Worm (Caenorhabditis elegans) whole organism, L1 larva: Measurements from ENCODE around the gene sru-2.

ENCODE experiments used
- ama-1 ChIP-seq: fragments of 150-350 bp; optimal IDR thresholded peaks from 2 replicates; lab custom pipeline; 2014
- blmp-1 ChIP-seq: fragments of 150-350 bp; optimal IDR thresholded peaks from 2 replicates; lab custom pipeline; 2014; ENCODE audit warnings: missing biosample characterization, missing genetic modification characterization
- ceh-8 ChIP-seq: fragments of 200-800 bp; sonication (Bioruptor generic); optimal IDR thresholded peaks from 2 replicates; lab custom pipeline; 2018; ENCODE audit warnings: mild to moderate bottlenecking, missing genetic modification characterization, moderate library complexity, missing compliant biosample characterization
- ceh-88 ChIP-seq: fragments of 200-800 bp; sonication (Bioruptor generic); IDR thresholded peaks from 2 replicates; pipeline ENCODE4 v1.3.6; 2022; ENCODE audit warnings: missing genetic modification characterization, missing compliant biosample characterization
- dpl-1 ChIP-seq, 3 experiments: fragments of 150-350 bp in 2 of 3; sonication (generic microtip) in 1 of 3; optimal IDR thresholded peaks; 2 replicates each; lab custom pipeline; 2014 to 2017; ENCODE audit warnings: missing biosample characterization in 3 of 3, missing genetic modification characterization in 3 of 3, missing genetic modification reagents in 3 of 3
- efl-1 ChIP-seq, 4 experiments: fragments of 150-350 bp; optimal IDR thresholded peaks in 3 of 4; peaks in 1 of 4; 1 replicate in 1 of 4; 2 replicates in 3 of 4; lab custom pipeline; 2014; ENCODE audit warnings: missing biosample characterization in 2 of 4, missing genetic modification characterization in 2 of 4, missing genetic modification reagents in 2 of 4
- egl-27 ChIP-seq, 2 experiments: fragments of 150-350 bp in 1 of 2; sonication (generic microtip); optimal IDR thresholded peaks; 3 replicates each; lab custom pipeline; 2017 to 2018; ENCODE audit warnings: missing biosample characterization in 2 of 2, missing genetic modification characterization in 2 of 2, missing genetic modification reagents in 2 of 2
- elt-3 ChIP-seq, 6 experiments: fragments of 150-350 bp in 1 of 6; sonication (generic microtip); optimal IDR thresholded peaks; 2 replicates each; lab custom pipeline; 2017 to 2018; ENCODE audit warnings: missing biosample characterization in 6 of 6, missing genetic modification characterization in 6 of 6, inconsistent platforms in 1 of 6
- ets-5 ChIP-seq: fragments of 200-800 bp; sonication (Bioruptor generic); IDR thresholded peaks from 2 replicates; pipeline ENCODE4 v1.3.6; 2022; ENCODE audit warnings: missing genetic modification characterization, missing compliant biosample characterization
- fkh-8 ChIP-seq: sonication (generic microtip); optimal IDR thresholded peaks from 2 replicates; lab custom pipeline; 2016; ENCODE audit warnings: mild to moderate bottlenecking, missing genetic modification characterization, missing compliant biosample characterization
- grh-1 ChIP-seq: fragments of 200-800 bp; sonication (Bioruptor generic); IDR thresholded peaks from 2 replicates; pipeline ENCODE4 v1.3.6; 2022; ENCODE audit warnings: missing genetic modification reagents, missing genetic modification characterization, missing compliant biosample characterization
- hlh-17 ChIP-seq: fragments of 200-800 bp; sonication (Bioruptor generic); optimal IDR thresholded peaks from 2 replicates; lab custom pipeline; 2018; ENCODE audit warnings: missing genetic modification characterization, mild to moderate bottlenecking, missing compliant biosample characterization, moderate library complexity, borderline replicate concordance
- hpl-2 ChIP-seq: fragments of 150-350 bp; optimal IDR thresholded peaks from 2 replicates; lab custom pipeline; 2014; ENCODE audit warnings: missing biosample characterization, missing genetic modification reagents, missing genetic modification characterization
- jun-1 ChIP-seq: fragments of 150-350 bp; optimal IDR thresholded peaks from 2 replicates; lab custom pipeline; 2014; ENCODE audit warnings: missing biosample characterization, missing genetic modification reagents, missing genetic modification characterization
- lin-14 ChIP-seq: fragments of 200-800 bp; sonication (Bioruptor generic); optimal IDR thresholded peaks from 2 replicates; lab custom pipeline; 2018; ENCODE audit warnings: mild to moderate bottlenecking, missing genetic modification characterization, moderate library complexity, missing compliant biosample characterization
- lin-35 ChIP-seq, 2 experiments: fragments of 150-350 bp; optimal IDR thresholded peaks; 2 replicates each; lab custom pipeline; 2014; ENCODE audit warnings: missing biosample characterization in 2 of 2, missing genetic modification characterization in 2 of 2, missing genetic modification reagents in 2 of 2
- lin-39 ChIP-seq: fragments of 150-350 bp; optimal IDR thresholded peaks from 2 replicates; lab custom pipeline; 2014; ENCODE audit warnings: missing biosample characterization, missing genetic modification reagents, missing genetic modification characterization
- lir-3 ChIP-seq: sonication (generic microtip); optimal IDR thresholded peaks from 2 replicates; lab custom pipeline; 2016; ENCODE audit warnings: mild to moderate bottlenecking, missing genetic modification characterization, moderate library complexity, missing compliant biosample characterization; ENCODE audit not compliant: poor library complexity
- lsy-2 ChIP-seq, 2 experiments: fragments of 150-350 bp; optimal IDR thresholded peaks; 2 replicates each; lab custom pipeline; 2014; ENCODE audit warnings: missing biosample characterization in 2 of 2, missing genetic modification characterization in 2 of 2
- mab-9 ChIP-seq: fragments of 200-800 bp; sonication (Bioruptor generic); IDR thresholded peaks from 2 replicates; pipeline ENCODE4 v1.3.6; 2022; ENCODE audit warnings: missing genetic modification reagents, missing genetic modification characterization, missing compliant biosample characterization
- nhr-11 ChIP-seq: fragments of 150-350 bp; optimal IDR thresholded peaks from 2 replicates; lab custom pipeline; 2014; ENCODE audit warnings: missing biosample characterization, missing genetic modification characterization
- nhr-19 ChIP-seq: fragments of 200-800 bp; sonication (Bioruptor generic); conservative IDR thresholded peaks from 2 replicates; pipeline ENCODE4 v1.3.6; 2022; ENCODE audit warnings: missing genetic modification characterization, missing compliant biosample characterization
- nhr-20 ChIP-seq: sonication (generic microtip); optimal IDR thresholded peaks from 2 replicates; lab custom pipeline; 2016; ENCODE audit warnings: mild to moderate bottlenecking, missing genetic modification characterization, missing compliant biosample characterization
- nhr-237 ChIP-seq: fragments of 150-350 bp; optimal IDR thresholded peaks from 2 replicates; lab custom pipeline; 2014; ENCODE audit warnings: missing biosample characterization, missing genetic modification characterization
- nhr-28 ChIP-seq: fragments of 150-350 bp; optimal IDR thresholded peaks from 2 replicates; lab custom pipeline; 2014; ENCODE audit warnings: missing biosample characterization, missing genetic modification characterization
- nhr-71 ChIP-seq: sonication (generic microtip); optimal IDR thresholded peaks from 2 replicates; lab custom pipeline; 2016; ENCODE audit warnings: mild to moderate bottlenecking, missing genetic modification characterization, moderate library complexity, missing compliant biosample characterization
- nhr-77 ChIP-seq: fragments of 150-350 bp; optimal IDR thresholded peaks from 2 replicates; lab custom pipeline; 2014; ENCODE audit warnings: missing biosample characterization, missing genetic modification characterization
- nhr-84 ChIP-seq: sonication (generic microtip); optimal IDR thresholded peaks from 2 replicates; lab custom pipeline; 2017; ENCODE audit warnings: missing biosample characterization, missing genetic modification characterization
- nhr-85 ChIP-seq: sonication (generic microtip); peaks from one replicate; lab custom pipeline; 2016; ENCODE audit warnings: missing genetic modification characterization, inconsistent platforms, missing compliant biosample characterization
- nhr-90 ChIP-seq: sonication (generic microtip); optimal IDR thresholded peaks from 2 replicates; lab custom pipeline; 2016; ENCODE audit warnings: mild to moderate bottlenecking, missing genetic modification characterization, missing compliant biosample characterization; ENCODE audit not compliant: poor library complexity
- rnt-1 ChIP-seq: sonication (generic microtip); optimal IDR thresholded peaks from 2 replicates; lab custom pipeline; 2016; ENCODE audit warnings: mild to moderate bottlenecking, missing genetic modification characterization, moderate library complexity, missing compliant biosample characterization
- skn-1 ChIP-seq: fragments of 150-350 bp; optimal IDR thresholded peaks from 2 replicates; lab custom pipeline; 2014; ENCODE audit warnings: missing biosample characterization, missing genetic modification characterization
- snu-23 ChIP-seq: sonication (generic microtip); optimal IDR thresholded peaks from 2 replicates; lab custom pipeline; 2016; ENCODE audit warnings: missing genetic modification characterization, missing compliant biosample characterization
- sptf-1 ChIP-seq: fragments of 150-350 bp; optimal IDR thresholded peaks from 2 replicates; lab custom pipeline; 2014; ENCODE audit warnings: missing biosample characterization, missing genetic modification characterization
- sup-37 ChIP-seq: fragments of 200-800 bp; sonication (Bioruptor generic); optimal IDR thresholded peaks from 2 replicates; lab custom pipeline; 2018; ENCODE audit warnings: mild to moderate bottlenecking, missing genetic modification characterization, missing compliant biosample characterization
- swsn-7 ChIP-seq: sonication (generic microtip); optimal IDR thresholded peaks from 2 replicates; lab custom pipeline; 2016; ENCODE audit warnings: missing genetic modification characterization, missing compliant biosample characterization
- tbx-2 ChIP-seq: sonication (generic microtip); optimal IDR thresholded peaks from 2 replicates; lab custom pipeline; 2016; ENCODE audit warnings: missing genetic modification characterization, missing compliant biosample characterization
- unc-62 ChIP-seq: fragments of 150-350 bp; optimal IDR thresholded peaks from 2 replicates; lab custom pipeline; 2014; ENCODE audit warnings: missing biosample characterization, missing genetic modification reagents, missing genetic modification characterization
- unc-86 ChIP-seq: sonication (generic microtip); optimal IDR thresholded peaks from 2 replicates; lab custom pipeline; 2016; ENCODE audit warnings: missing genetic modification characterization, missing compliant biosample characterization
- vab-15 ChIP-seq: sonication (generic microtip); optimal IDR thresholded peaks from 2 replicates; lab custom pipeline; 2017; ENCODE audit warnings: missing genotype, mild to moderate bottlenecking, missing genetic modification characterization, missing compliant biosample characterization
- ztf-4 ChIP-seq: fragments of 150-350 bp; optimal IDR thresholded peaks from 2 replicates; lab custom pipeline; 2014; ENCODE audit warnings: missing biosample characterization, missing genetic modification characterization

Gene sru-2

ce11 chrIV:9534342-9534741 is 48.3 kb downstream of the sru-2 start (continued):
- TF ChIP-seq nhr-19 (peak; percentile 66), lsy-2 (tag; optimal IDR thresholded peaks at IDR 0.05; lab: Kevin White, UChicago) (peak; percentile 66 to 68), nhr-237 (peak; percentile 53), lin-39 (tag; lab: Kevin White, UChicago) (no peak), hpl-2 (GFP tag; lab: Kevin White, UChicago) (no peak), nhr-84 (tag; lab: Kevin White, UChicago) (no peak), efl-1 (optimal IDR thresholded peaks at IDR 0.05; lab: Kevin White, UChicago) (peak; percentile 34 to 54), efl-1 (GFP tag; optimal IDR thresholded peaks at IDR 0.05 in 1 of 2; lab: Kevin White, UChicago) (peak; percentile 34 to 95), swsn-7 (peak; percentile 55), elt-3 (tag; optimal IDR thresholded peaks at IDR 0.05; lab: Kevin White, UChicago) (peak in 2 of 6 experiments; percentile 57 to 82), sup-37 (GFP tag; lab: Kevin White, UChicago) (no peak), blmp-1 (tag; lab: Kevin White, UChicago) (peak; percentile 94), snu-23 (GFP tag; lab: Kevin White, UChicago) (peak; percentile 88), dpl-1 (GFP tag; optimal IDR thresholded peaks at IDR 0.05; lab: Kevin White, UChicago) (peak; percentile 45 to 52 (median 49)), fkh-8 (no peak), skn-1 (tag; lab: Kevin White, UChicago) (peak; percentile 69)

ce11 chrIV:9535105-9535504 is 49.0 kb downstream of the sru-2 start:
- TF ChIP-seq jun-1 (tag; lab: Kevin White, UChicago), result no peak
- no peak for TF ChIP-seq egl-27 (tag; optimal IDR thresholded peaks at IDR 0.05; lab: Kevin White, UChicago)
- peak; percentile 76 for TF ChIP-seq nhr-85 (tag; lab: Kevin White, UChicago)
- no peak for TF ChIP-seq nhr-11 (tag; lab: Kevin White, UChicago)
- no peak for TF ChIP-seq sptf-1 (tag; lab: Kevin White, UChicago)
- TF ChIP-seq unc-86, result no peak
- no peak for TF ChIP-seq sup-37 (GFP tag; lab: Kevin White, UChicago)
- no peak for TF ChIP-seq hpl-2 (GFP tag; lab: Kevin White, UChicago)
- no peak for TF ChIP-seq lir-3 (tag; lab: Kevin White, UChicago)
- no peak for TF ChIP-seq hlh-17 (GFP tag; lab: Kevin White, UChicago)
- TF ChIP-seq snu-23 (GFP tag; lab: Kevin White, UChicago), result peak; percentile 58
- peak in 5 of 6 experiments; percentile 46 to 81 (median 76) for TF ChIP-seq elt-3 (tag; optimal IDR thresholded peaks at IDR 0.05; lab: Kevin White, UChicago)
- TF ChIP-seq ets-5 (GFP tag; lab: Robert Waterston, UW), result no peak
- TF ChIP-seq lin-39 (tag; lab: Kevin White, UChicago), result no peak
- TF ChIP-seq nhr-71 (tag; lab: Kevin White, UChicago), result peak; percentile 55
- peak; percentile 30 for TF ChIP-seq tbx-2 (tag; lab: Kevin White, UChicago)
- TF ChIP-seq ztf-4 (tag; lab: Kevin White, UChicago), result no peak
- TF ChIP-seq fkh-8, result no peak
- TF ChIP-seq ceh-88 (GFP tag; lab: Robert Waterston, UW), result no peak
- TF ChIP-seq nhr-90 (tag; lab: Kevin White, UChicago), result peak; percentile 39
- TF ChIP-seq nhr-28, result no peak
- TF ChIP-seq grh-1 (GFP tag; lab: Robert Waterston, UW), result no peak
- TF ChIP-seq blmp-1 (tag; lab: Kevin White, UChicago), result peak; percentile 76
- peak; percentile 63 for TF ChIP-seq nhr-20 (tag; lab: Kevin White, UChicago)
- TF ChIP-seq unc-62 (GFP tag; lab: Kevin White, UChicago), result no peak
- TF ChIP-seq lin-14 (GFP tag; lab: Kevin White, UChicago), result peak; percentile 47
- TF ChIP-seq nhr-19, result peak; percentile 28
- TF ChIP-seq nhr-77 (tag; lab: Kevin White, UChicago), result no peak
- TF ChIP-seq lin-35 (GFP tag; optimal IDR thresholded peaks at IDR 0.05; lab: Kevin White, UChicago), result peak in 1 of 2 experiments; percentile 20
- no peak for TF ChIP-seq mab-9 (GFP tag; lab: Robert Waterston, UW)
- TF ChIP-seq ama-1 (lab: Kevin White, UChicago), result no peak
- TF ChIP-seq ceh-8 (GFP tag; lab: Kevin White, UChicago), result no peak
- TF ChIP-seq rnt-1 (tag; lab: Kevin White, UChicago), result no peak
- TF ChIP-seq vab-15 (tag; lab: Kevin White, UChicago), result no peak
